Fruit fly (Drosophila melanogaster): Measurements from ENCODE around the gene CG33080.

Gene CG33080

dm6 chrX:5665902-5666301 lies 51.7 kb downstream of the CG33080 start, which contains the start of the genes Sirt4 and CG4119 (continued):
- TF ChIP-seq CG11085 (GFP tag; IDR thresholded peaks at IDR 0.05): no peak
- peak; percentile 58; the same call in 1 of the 2 replicates for TF ChIP-seq CG32532 (GFP tag; IDR thresholded peaks at IDR 0.05)
- no peak for TF ChIP-seq pb (GFP tag; optimal IDR thresholded peaks at IDR 0.05)
- TF ChIP-seq knrl (GFP tag; IDR thresholded peaks at IDR 0.05; ENCODE audit: partially characterized antibody): peak; percentile 95
- TF ChIP-seq CG12942 (GFP tag; optimal IDR thresholded peaks at IDR 0.05): no peak
- TF ChIP-seq Hr39 (optimal IDR thresholded peaks at IDR 0.05): no peak
- no peak for TF ChIP-seq CG6813 (GFP tag; optimal IDR thresholded peaks at IDR 0.05)
- TF ChIP-seq mirr (GFP tag; optimal IDR thresholded peaks at IDR 0.05): peak; percentile 19
- TF ChIP-seq twi (tag; optimal IDR thresholded peaks at IDR 0.05): peak; percentile 15
- TF ChIP-seq Adf1 (GFP tag; IDR thresholded peaks at IDR 0.05): peak; percentile 72
- TF ChIP-seq odd (GFP tag; optimal IDR thresholded peaks at IDR 0.05): no peak
- TF ChIP-seq Dref (GFP tag; IDR thresholded peaks at IDR 0.05): peak; percentile 99
- TF ChIP-seq Ets97D (GFP tag; optimal IDR thresholded peaks at IDR 0.05): peak; percentile 72
- no peak for TF ChIP-seq gem (tag; optimal IDR thresholded peaks at IDR 0.05)
- peak; percentile 51 for TF ChIP-seq ewg (GFP tag; optimal IDR thresholded peaks at IDR 0.05)
- TF ChIP-seq pros (GFP tag; optimal IDR thresholded peaks at IDR 0.05): no peak
- TF ChIP-seq CG3847 (GFP tag; IDR thresholded peaks at IDR 0.05): peak; percentile 48
- no peak for TF ChIP-seq CG3726 (GFP tag; IDR thresholded peaks at IDR 0.05)
- no peak for TF ChIP-seq CG15479 (GFP tag; optimal IDR thresholded peaks at IDR 0.05)
- no peak for TF ChIP-seq prd (optimal IDR thresholded peaks at IDR 0.05)
- TF ChIP-seq prd (GFP tag; IDR thresholded peaks at IDR 0.05): peak; percentile 39; the same call in 1 of the 3 replicates
- peak; percentile 45 for TF ChIP-seq B-H2 (GFP tag; optimal IDR thresholded peaks at IDR 0.05)
- no peak for TF ChIP-seq CG1602 (GFP tag; optimal IDR thresholded peaks at IDR 0.05)
- TF ChIP-seq CG30403 (GFP tag; optimal IDR thresholded peaks at IDR 0.05): peak; percentile 16
- TF ChIP-seq Dek (tag; optimal IDR thresholded peaks at IDR 0.05): peak; percentile 9
- peak; percentile 92 for TF ChIP-seq CG4617 (GFP tag; optimal IDR thresholded peaks at IDR 0.05; ENCODE audit: borderline replicate concordance)
- TF ChIP-seq grn (GFP tag; optimal IDR thresholded peaks at IDR 0.05): no peak
- TF ChIP-seq CG3281 (GFP tag; optimal IDR thresholded peaks at IDR 0.05): peak; percentile 9
- no peak for TF ChIP-seq Elba2 (GFP tag; optimal IDR thresholded peaks at IDR 0.05)
- peak; percentile 98 for TF ChIP-seq tna (GFP tag; IDR thresholded peaks at IDR 0.05; ENCODE audit: partially characterized antibody)
- peak; percentile 90 for TF ChIP-seq Doc3 (GFP tag; IDR thresholded peaks at IDR 0.05; ENCODE audit: partially characterized antibody)
- no peak for TF ChIP-seq CG43689 (GFP tag; IDR thresholded peaks at IDR 0.05)
- no peak for TF ChIP-seq dysf (GFP tag; IDR thresholded peaks at IDR 0.05)
- TF ChIP-seq HLH3B (GFP tag; IDR thresholded peaks at IDR 0.05): no peak
- peak; percentile 18 for TF ChIP-seq CG2678 (tag; optimal IDR thresholded peaks at IDR 0.05)
- TF ChIP-seq h (optimal IDR thresholded peaks at IDR 0.05): no peak
- no peak for TF ChIP-seq GATAe (GFP tag; conservative IDR thresholded peaks at IDR 0.05)
- TF ChIP-seq CG12769 (tag; optimal IDR thresholded peaks at IDR 0.05): no peak
- no peak for TF ChIP-seq Dbx (GFP tag; IDR thresholded peaks at IDR 0.05)
- no peak for TF ChIP-seq Ravus (GFP tag; IDR thresholded peaks at IDR 0.05)
- TF ChIP-seq CG11560 (tag; IDR thresholded peaks at IDR 0.05): peak; percentile 66; the same call in 2 of the 3 replicates
- TF ChIP-seq HmgZ (tag; optimal IDR thresholded peaks at IDR 0.05): peak; percentile 41
- peak; percentile 16 for TF ChIP-seq Side (GFP tag; optimal IDR thresholded peaks at IDR 0.05)
- no peak for TF ChIP-seq hkb (optimal IDR thresholded peaks at IDR 0.05)
- no peak for TF ChIP-seq hkb (GFP tag; IDR thresholded peaks at IDR 0.05)
- no peak for TF ChIP-seq so (GFP tag; IDR thresholded peaks at IDR 0.05)
- no peak for TF ChIP-seq CG15073 (GFP tag; optimal IDR thresholded peaks at IDR 0.05)
- TF ChIP-seq CG30020 (tag; optimal IDR thresholded peaks at IDR 0.05): peak; percentile 5
- TF ChIP-seq CG17186 (GFP tag; optimal IDR thresholded peaks at IDR 0.05): peak; percentile 57
- TF ChIP-seq CG5245 (GFP tag; optimal IDR thresholded peaks at IDR 0.05): no peak
- TF ChIP-seq CG7987 (GFP tag; optimal IDR thresholded peaks at IDR 0.05): peak; percentile 11
- peak; percentile 96 for TF ChIP-seq CG13287 (GFP tag; IDR thresholded peaks at IDR 0.05; ENCODE audit: partially characterized antibody)
- no peak for TF ChIP-seq TFAM (GFP tag; optimal IDR thresholded peaks at IDR 0.05)

Data from whole organism, embryonic.